Worm (Caenorhabditis elegans): ENCODE measurements around the gene F20D12.12.

F20D12.12 gene

ce11 chrIV:7946899-7947499 lies at the start of gene F20D12.12 (continued):
- TF ChIP-seq Y75B8A.6 (GFP tag; IDR thresholded peaks at IDR 0.05): 0 out of 2 replicates have a peak, but pooled peaks have one; percentile 39

ce11 chrIV:7897443-7897842 lies 49.8 kb upstream of the F20D12.12 start, which contains the start of gene ilys-4:
ilys-4 (minus strand) TSS chrIV:7897543.
- no peak for TF ChIP-seq daf-8 (GFP tag; IDR thresholded peaks at IDR 0.05)
- TF ChIP-seq nhr-111 (GFP tag; optimal IDR thresholded peaks at IDR 0.05): no peak
- TF ChIP-seq F44E2.7 (GFP tag; IDR thresholded peaks at IDR 0.05): no peak
- no peak for TF ChIP-seq set-16 (GFP tag; IDR thresholded peaks at IDR 0.05)
- no peak for TF ChIP-seq duxl-1 (tag; optimal IDR thresholded peaks at IDR 0.05; ENCODE audit: poor library complexity)
- TF ChIP-seq D1046.2 (GFP tag; IDR thresholded peaks at IDR 0.05): no peak
- TF ChIP-seq nhr-25 (tag; optimal IDR thresholded peaks at IDR 0.05; ENCODE audit: borderline replicate concordance, insufficient read depth): no peak
- TF ChIP-seq dpl-1 (GFP tag; optimal IDR thresholded peaks at IDR 0.05): no peak
- no peak for TF ChIP-seq arid-1 (GFP tag; conservative IDR thresholded peaks at IDR 0.05)
- no peak for TF ChIP-seq lin-29 (GFP tag; IDR thresholded peaks at IDR 0.05)
- no peak for TF ChIP-seq nhr-76 (tag; optimal IDR thresholded peaks at IDR 0.05)
- no peak for TF ChIP-seq Y105C5A.15 (GFP tag; IDR thresholded peaks at IDR 0.05)
- no peak for TF ChIP-seq ces-1 (GFP tag; optimal IDR thresholded peaks at IDR 0.05)
- TF ChIP-seq gei-8 (GFP tag; optimal IDR thresholded peaks at IDR 0.05): no peak
- TF ChIP-seq aly-2 (tag; optimal IDR thresholded peaks at IDR 0.05): no peak
- TF ChIP-seq ceh-44 (GFP tag; IDR thresholded peaks at IDR 0.05): no peak

- TF ChIP-seq dmd-8 (GFP tag; IDR thresholded peaks at IDR 0.05) (no peak), ces-1 (GFP tag; optimal IDR thresholded peaks at IDR 0.05) (peak; percentile 53), fkh-10 (GFP tag; optimal IDR thresholded peaks at IDR 0.05) (peak; percentile 53)
These were observed 49.3 kb upstream of the F20D12.12 start for ce11 chrIV:7897953-7898352.

- TF ChIP-seq Y5F2A.4 (GFP tag; optimal IDR thresholded peaks at IDR 0.05): no peak
- 0 out of 2 replicates have a peak, but pooled peaks have one; percentile 9 for TF ChIP-seq php-3 (GFP tag; IDR thresholded peaks at IDR 0.05)
- TF ChIP-seq nhr-42 (GFP tag; IDR thresholded peaks at IDR 0.05): no peak
- TF ChIP-seq hlh-30 (tag; optimal IDR thresholded peaks at IDR 0.05; ENCODE audit: insufficient read depth): peak; percentile 19
- no peak for TF ChIP-seq ceh-44 (GFP tag; IDR thresholded peaks at IDR 0.05)
- TF ChIP-seq lin-15B (tag; optimal IDR thresholded peaks at IDR 0.05): no peak
- TF ChIP-seq F37D6.2 (tag; optimal IDR thresholded peaks at IDR 0.05): no peak
- no peak for TF ChIP-seq sdz-12 (GFP tag; optimal IDR thresholded peaks at IDR 0.05)
- TF ChIP-seq attf-4 (tag; optimal IDR thresholded peaks at IDR 0.05): no peak
- no peak for TF ChIP-seq fos-1 (tag; optimal IDR thresholded peaks at IDR 0.05)
- no peak for TF ChIP-seq zip-2 (tag; optimal IDR thresholded peaks at IDR 0.05)
- peak; percentile 61 for TF ChIP-seq nhr-28 (tag; optimal IDR thresholded peaks at IDR 0.05)
- TF ChIP-seq pqm-1 (tag; optimal IDR thresholded peaks at IDR 0.05): peak; percentile 65
- no peak for TF ChIP-seq aly-2 (tag; optimal IDR thresholded peaks at IDR 0.05)
- no peak for TF ChIP-seq nhr-77 (tag; optimal IDR thresholded peaks at IDR 0.05)
- no peak for TF ChIP-seq mes-2 (tag; optimal IDR thresholded peaks at IDR 0.05; ENCODE audit: poor library complexity, severe bottlenecking)
- no peak for TF ChIP-seq egl-27 (tag; optimal IDR thresholded peaks at IDR 0.05)
- no peak for TF ChIP-seq R02D3.7 (tag; optimal IDR thresholded peaks at IDR 0.05)
- no peak for TF ChIP-seq T26A8.4 (GFP tag; IDR thresholded peaks at IDR 0.05)
- peak; percentile 57 for TF ChIP-seq dve-1 (tag; optimal IDR thresholded peaks at IDR 0.05; ENCODE audit: insufficient read depth)
- no peak for TF ChIP-seq ceh-28 (tag; optimal IDR thresholded peaks at IDR 0.05)
- TF ChIP-seq zfp-2 (tag; optimal IDR thresholded peaks at IDR 0.05): no peak
- TF ChIP-seq daf-19 (GFP tag; conservative IDR thresholded peaks at IDR 0.05): no peak
- peak; percentile 60 for TF ChIP-seq hlh-11 (tag; optimal IDR thresholded peaks at IDR 0.05)
- no peak for TF ChIP-seq set-16 (GFP tag; IDR thresholded peaks at IDR 0.05)
- no peak for TF ChIP-seq D1046.2 (GFP tag; IDR thresholded peaks at IDR 0.05)
- no peak for TF ChIP-seq lin-13 (GFP tag; optimal IDR thresholded peaks at IDR 0.05)
- TF ChIP-seq egl-43 (GFP tag; IDR thresholded peaks at IDR 0.05): no peak
- TF ChIP-seq F44E2.7 (GFP tag; IDR thresholded peaks at IDR 0.05): no peak
- no peak for TF ChIP-seq arid-1 (GFP tag; conservative IDR thresholded peaks at IDR 0.05)
- no peak for TF ChIP-seq unc-62 (GFP tag; optimal IDR thresholded peaks at IDR 0.05 in 1 of 2)
- TF ChIP-seq unc-62 (tag; optimal IDR thresholded peaks at IDR 0.05): no peak
These were observed 48.8 kb upstream of the F20D12.12 start for ce11 chrIV:7898489-7898888.

All from whole organism, L4 larva.